Worm (Caenorhabditis elegans) whole organism, late embryonic: ENCODE measurements around the gene tra-4.

ENCODE experiments used
- ets-4 ChIP-seq: sonication (generic microtip); optimal IDR thresholded peaks from 2 replicates; lab custom pipeline; 2016; ENCODE audit warnings: missing genetic modification characterization, missing compliant biosample characterization
- syd-9 ChIP-seq: sonication (generic microtip); optimal IDR thresholded peaks from 2 replicates; lab custom pipeline; 2016; ENCODE audit warnings: mild to moderate bottlenecking, missing genetic modification characterization, moderate library complexity, missing compliant biosample characterization

ce11 chrX:2873272-2873671 lies 15.9 kb upstream of the tra-4 start:
- no peak for TF ChIP-seq ets-4 (tag; lab: Kevin White, UChicago)
- no peak for TF ChIP-seq syd-9
